Fruit fly (Drosophila melanogaster) whole organism, prepupa: ENCODE results near the gene msd1.

ENCODE experiments used
- Blimp-1 ChIP-seq: fragments of 200-800 bp; sonication (Bioruptor generic); optimal IDR thresholded peaks from 3 replicates; lab custom pipeline; 2017; ENCODE audit warnings: missing biosample characterization, missing genetic modification characterization, mild to moderate bottlenecking, moderate library complexity, missing genetic modification reagents
- CG11294 ChIP-seq: fragments of 200-800 bp; sonication (Bioruptor generic); IDR thresholded peaks from 2 replicates; pipeline ENCODE4 v1.3.6; 2022; ENCODE audit warnings: missing biosample characterization, missing genetic modification characterization
- CG1621 ChIP-seq: fragments of 200-800 bp; sonication (Bioruptor generic); optimal IDR thresholded peaks from 3 replicates; lab custom pipeline; 2018; ENCODE audit warnings: missing biosample characterization, mild to moderate bottlenecking, missing genetic modification characterization
- CG6854 ChIP-seq: fragments of 200-800 bp; sonication (Bioruptor generic); optimal IDR thresholded peaks from 2 replicates; lab custom pipeline; 2017; ENCODE audit warnings: missing biosample characterization, mild to moderate bottlenecking, missing genetic modification characterization
- Eip75B ChIP-seq: fragments of 200-800 bp; sonication (Bioruptor generic); optimal IDR thresholded peaks from 3 replicates; lab custom pipeline; 2016; ENCODE audit warnings: missing biosample characterization, missing genetic modification characterization
- Lpt ChIP-seq: fragments of 200-800 bp; sonication (Bioruptor generic); optimal IDR thresholded peaks from 3 replicates; lab custom pipeline; 2016; ENCODE audit warnings: missing biosample characterization, missing genetic modification characterization
- OdsH ChIP-seq: fragments of 200-800 bp; sonication (Bioruptor generic); optimal IDR thresholded peaks from 3 replicates; lab custom pipeline; 2016; ENCODE audit warnings: missing biosample characterization, missing genetic modification characterization
- Sox102F ChIP-seq: fragments of 200-800 bp; sonication (Bioruptor generic); optimal IDR thresholded peaks from 2 replicates; lab custom pipeline; 2016; ENCODE audit warnings: missing biosample characterization, mild to moderate bottlenecking, missing genetic modification characterization
- acj6 ChIP-seq: fragments of 200-800 bp; sonication (Bioruptor generic); optimal IDR thresholded peaks from 3 replicates; lab custom pipeline; 2016; ENCODE audit warnings: missing biosample characterization, missing genetic modification characterization
- eg ChIP-seq: fragments of 200-800 bp; sonication (Bioruptor generic); IDR thresholded peaks from 3 replicates; pipeline ENCODE4 v1.3.6; 2022; ENCODE audit warnings: missing biosample characterization, missing genetic modification characterization
- net ChIP-seq: fragments of 200-800 bp; sonication (Bioruptor generic); optimal IDR thresholded peaks from 3 replicates; lab custom pipeline; 2016; ENCODE audit warnings: missing biosample characterization, missing genetic modification characterization
- salr ChIP-seq, 2 experiments: fragments of 200-800 bp; sonication (Bioruptor generic); optimal IDR thresholded peaks; 3 replicates each; lab custom pipeline; 2016 to 2018; ENCODE audit warnings: missing biosample characterization in 2 of 2, missing genetic modification characterization in 2 of 2, mild to moderate bottlenecking in 1 of 2

DNA sequence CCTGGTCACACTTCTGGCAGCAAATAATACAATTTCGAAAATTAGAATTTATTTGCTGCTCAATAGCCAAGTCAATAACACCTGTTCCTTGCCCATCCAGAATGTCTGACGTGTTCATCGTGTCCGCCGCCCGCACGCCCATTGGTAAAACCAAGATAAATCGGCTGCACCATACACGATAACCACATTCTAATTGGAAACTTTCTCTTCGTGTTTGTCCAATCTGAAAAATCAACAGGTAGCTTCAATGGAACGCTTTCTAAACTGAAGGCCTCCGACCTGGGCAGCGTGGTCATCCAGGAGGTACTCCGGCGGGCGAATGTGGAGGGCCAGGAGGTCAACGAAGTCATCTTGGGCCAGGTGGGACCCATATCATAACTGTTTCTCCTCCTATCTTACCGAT is 28.6 kb upstream of the msd1 start:
- TF ChIP-seq CG11294 (GFP tag; lab: Robert Waterston, UW) (no peak), CG6854 (GFP tag; lab: Kevin White, UChicago) (no peak), Sox102F (GFP tag; lab: Kevin White, UChicago) (no peak), net (GFP tag; lab: Kevin White, UChicago) (no peak), salr (GFP tag; optimal IDR thresholded peaks at IDR 0.05; lab: Kevin White, UChicago) (no peak), Lpt (GFP tag; lab: Kevin White, UChicago) (no peak), CG1621 (tag; lab: Kevin White, UChicago) (no peak), acj6 (GFP tag; lab: Kevin White, UChicago) (no peak), OdsH (no peak), Eip75B (GFP tag; lab: Kevin White, UChicago) (no peak), Blimp-1 (GFP tag; lab: Kevin White, UChicago) (no peak), eg (GFP tag; lab: Robert Waterston, UW) (no peak)
